Fruit fly (Drosophila melanogaster) whole organism, embryonic: ENCODE results near the gene red.

Source experiments
- Atf-2 ChIP-seq: fragments of 200-800 bp; sonication (Bioruptor generic); optimal IDR thresholded peaks from 2 replicates; lab custom pipeline; 2016; ENCODE audit warnings: missing biosample characterization, missing genetic modification characterization
- Atf6 ChIP-seq: fragments of 200-800 bp; sonication (Bioruptor generic); IDR thresholded peaks from 2 replicates; pipeline ENCODE4 v1.3.6; 2022; ENCODE audit warnings: missing biosample characterization, missing genetic modification characterization
- CG11456 ChIP-seq: fragments of 200-800 bp; sonication (Bioruptor generic); IDR thresholded peaks from 3 replicates; pipeline ENCODE4 v1.3.6; 2022; ENCODE audit warnings: missing biosample characterization, missing genetic modification characterization
- CG11504 ChIP-seq: fragments of 200-800 bp; sonication (Bioruptor generic); optimal IDR thresholded peaks from 3 replicates; lab custom pipeline; 2019; ENCODE audit warnings: missing biosample characterization, mild to moderate bottlenecking, missing genetic modification characterization, moderate library complexity
- CG13624 ChIP-seq: fragments of 200-800 bp; sonication (Bioruptor generic); optimal IDR thresholded peaks from 2 replicates; lab custom pipeline; 2016; ENCODE audit warnings: missing biosample characterization, missing genetic modification characterization
- CG17568 ChIP-seq: fragments of 200-800 bp; sonication (Bioruptor generic); optimal IDR thresholded peaks from 2 replicates; lab custom pipeline; 2018; ENCODE audit warnings: missing biosample characterization, mild to moderate bottlenecking, missing genetic modification characterization, moderate library complexity
- CG2116 ChIP-seq: fragments of 200-800 bp; sonication (Bioruptor generic); optimal IDR thresholded peaks from 3 replicates; lab custom pipeline; 2018; ENCODE audit warnings: missing biosample characterization, mild to moderate bottlenecking, missing genetic modification characterization
- CG2129 ChIP-seq: fragments of 200-800 bp; sonication (Bioruptor generic); IDR thresholded peaks from 2 replicates; pipeline ENCODE4 v1.3.6; 2022; ENCODE audit warnings: missing biosample characterization, missing genetic modification characterization; ENCODE audit not compliant: partially characterized antibody
- CG2875 ChIP-seq: fragments of 200-800 bp; sonication (Bioruptor generic); optimal IDR thresholded peaks from 2 replicates; lab custom pipeline; 2017; ENCODE audit warnings: missing biosample characterization, mild to moderate bottlenecking, missing genetic modification characterization, missing genetic modification reagents
- CG31441 ChIP-seq: fragments of 200-800 bp; sonication (Bioruptor generic); IDR thresholded peaks from 2 replicates; pipeline ENCODE4 v1.3.6; 2022; ENCODE audit warnings: missing biosample characterization, missing genetic modification characterization
- CG32532 ChIP-seq: fragments of 200-800 bp; sonication (Bioruptor generic); IDR thresholded peaks from 2 replicates; pipeline ENCODE4 v1.3.6; 2022; ENCODE audit warnings: missing biosample characterization, missing genetic modification characterization
- CG33213 ChIP-seq: fragments of 200-800 bp; sonication (Bioruptor generic); optimal IDR thresholded peaks from 3 replicates; lab custom pipeline; 2016; ENCODE audit warnings: missing biosample characterization, missing genetic modification characterization
- CG33557 ChIP-seq: fragments of 200-800 bp; sonication (Bioruptor generic); optimal IDR thresholded peaks from 2 replicates; lab custom pipeline; 2019; ENCODE audit warnings: missing biosample characterization, mild to moderate bottlenecking, missing genetic modification characterization, moderate library complexity
- CG4854 ChIP-seq: fragments of 200-800 bp; sonication (Bioruptor generic); optimal IDR thresholded peaks from 2 replicates; lab custom pipeline; 2016; ENCODE audit warnings: missing biosample characterization, missing genetic modification characterization, inconsistent platforms
- D19A ChIP-seq: fragments of 200-800 bp; optimal IDR thresholded peaks from 3 replicates; lab custom pipeline; 2019; ENCODE audit warnings: missing biosample characterization, mild to moderate bottlenecking, missing genetic modification characterization, moderate library complexity
- D19B ChIP-seq: fragments of 200-800 bp; sonication (Bioruptor generic); optimal IDR thresholded peaks from 2 replicates; lab custom pipeline; 2017; ENCODE audit warnings: missing biosample characterization, mild to moderate bottlenecking, missing genetic modification characterization
- Dll ChIP-seq: fragments of 200-800 bp; sonication (Bioruptor generic); IDR thresholded peaks from 4 replicates; pipeline ENCODE4 v1.3.6; 2022; ENCODE audit warnings: missing biosample characterization, missing genetic modification characterization; ENCODE audit not compliant: partially characterized antibody
- GATAe ChIP-seq: fragments of 200-800 bp; sonication (Bioruptor generic); conservative IDR thresholded peaks from 2 replicates; pipeline ENCODE4 v1.3.6; 2022; ENCODE audit warnings: missing biosample characterization, missing genetic modification characterization
- Hey ChIP-seq: fragments of 200-800 bp; sonication (Bioruptor generic); optimal IDR thresholded peaks from 3 replicates; lab custom pipeline; 2018; ENCODE audit warnings: missing biosample characterization, mild to moderate bottlenecking, missing genetic modification characterization
- MBD-R2 ChIP-seq: fragments of 200-800 bp; sonication (Bioruptor generic); IDR thresholded peaks from 2 replicates; pipeline ENCODE4 v1.3.6; 2022; ENCODE audit warnings: missing biosample characterization, missing genetic modification characterization
- Max ChIP-seq: fragments of 200-800 bp; sonication (Bioruptor generic); optimal IDR thresholded peaks from 2 replicates; lab custom pipeline; 2016; ENCODE audit warnings: missing biosample characterization, mild to moderate bottlenecking, missing genetic modification characterization
- NC2α ChIP-seq: fragments of 200-800 bp; sonication (Bioruptor generic); optimal IDR thresholded peaks from 2 replicates; lab custom pipeline; 2016; ENCODE audit warnings: missing biosample characterization, missing genetic modification characterization
- Opbp ChIP-seq: fragments of 200-800 bp; sonication (Bioruptor generic); IDR thresholded peaks from 3 replicates; pipeline ENCODE4 v1.3.6; 2022; ENCODE audit warnings: missing biosample characterization, missing genetic modification characterization; ENCODE audit not compliant: partially characterized antibody
- Ptx1 ChIP-seq: fragments of 200-800 bp; sonication (Bioruptor generic); IDR thresholded peaks from 2 replicates; pipeline ENCODE4 v1.3.6; 2022; ENCODE audit warnings: missing biosample characterization, missing genetic modification characterization
- Sox100B ChIP-seq: fragments of 200-800 bp; sonication (Bioruptor generic); optimal IDR thresholded peaks from 3 replicates; lab custom pipeline; 2018; ENCODE audit warnings: missing biosample characterization, mild to moderate bottlenecking, missing genetic modification characterization
- Ssrp ChIP-seq: fragments of 200-800 bp; sonication (Bioruptor generic); optimal IDR thresholded peaks from 2 replicates; lab custom pipeline; 2018; ENCODE audit warnings: missing biosample characterization, mild to moderate bottlenecking, missing genetic modification characterization, moderate library complexity
- Tbp ChIP-seq: fragments of >200 bp; optimal IDR thresholded peaks from 2 replicates; lab custom pipeline; 2018; ENCODE audit warnings: missing biosample characterization, missing genetic modification characterization
- ac ChIP-seq: fragments of 200-800 bp; sonication (Bioruptor generic); optimal IDR thresholded peaks from 3 replicates; lab custom pipeline; 2017; ENCODE audit warnings: missing biosample characterization, mild to moderate bottlenecking, missing genetic modification characterization
- az2 ChIP-seq: fragments of 200-800 bp; sonication (Bioruptor generic); optimal IDR thresholded peaks from 3 replicates; lab custom pipeline; 2016; ENCODE audit warnings: missing biosample characterization, missing genetic modification characterization
- bowl ChIP-seq: fragments of 200-800 bp; sonication (Bioruptor generic); IDR thresholded peaks from 2 replicates; pipeline ENCODE4 v1.3.6; 2022; ENCODE audit warnings: missing biosample characterization, missing genetic modification characterization
- cato ChIP-seq: fragments of 200-800 bp; sonication (Bioruptor generic); optimal IDR thresholded peaks from 2 replicates; lab custom pipeline; 2016; ENCODE audit warnings: missing biosample characterization, missing genetic modification characterization, borderline replicate concordance
- chif ChIP-seq, 2 experiments: fragments of 200-800 bp; sonication (Bioruptor generic); optimal IDR thresholded peaks; 3 replicates each; lab custom pipeline; 2016; ENCODE audit warnings: missing biosample characterization in 2 of 2, missing genetic modification characterization in 2 of 2
- ci ChIP-seq: fragments of 200-800 bp; sonication (Bioruptor generic); IDR thresholded peaks from 3 replicates; pipeline ENCODE4 v1.3.6; 2022; ENCODE audit warnings: missing biosample characterization, missing genetic modification characterization
- dan ChIP-seq: fragments of 200-800 bp; sonication (Bioruptor generic); IDR thresholded peaks from 2 replicates; pipeline ENCODE4 v1.3.6; 2022; ENCODE audit warnings: missing biosample characterization, missing genetic modification characterization
- dpn ChIP-seq, 2 experiments: fragments of 200-800 bp; sonication (Bioruptor generic); optimal IDR thresholded peaks; 3 replicates each; lab custom pipeline; 2016; ENCODE audit warnings: missing biosample characterization in 2 of 2, missing genetic modification characterization in 2 of 2
- fu2 ChIP-seq: fragments of 200-800 bp; sonication (Bioruptor generic); optimal IDR thresholded peaks from 2 replicates; lab custom pipeline; 2016; ENCODE audit warnings: missing biosample characterization, missing genetic modification characterization
- gfzf ChIP-seq: fragments of 200-800 bp; sonication (Bioruptor generic); optimal IDR thresholded peaks from 2 replicates; lab custom pipeline; 2016; ENCODE audit warnings: missing biosample characterization, mild to moderate bottlenecking, missing genetic modification characterization, moderate library complexity
- jigr1 ChIP-seq: fragments of 200-800 bp; sonication (Bioruptor generic); IDR thresholded peaks from 3 replicates; pipeline ENCODE4 v1.3.6; 2022; ENCODE audit warnings: missing biosample characterization, missing genetic modification characterization
- jumu ChIP-seq: fragments of 200-800 bp; sonication (Bioruptor generic); optimal IDR thresholded peaks from 3 replicates; lab custom pipeline; 2016; ENCODE audit warnings: missing biosample characterization, missing genetic modification characterization
- lab ChIP-seq: fragments of 200-800 bp; sonication (Bioruptor generic); optimal IDR thresholded peaks from 3 replicates; lab custom pipeline; 2017; ENCODE audit warnings: missing biosample characterization, missing genetic modification characterization, mild to moderate bottlenecking, moderate library complexity, missing genetic modification reagents
- onecut ChIP-seq: fragments of 200-800 bp; sonication (Bioruptor generic); IDR thresholded peaks from 2 replicates; pipeline ENCODE4 v1.3.6; 2022; ENCODE audit warnings: missing biosample characterization, missing genetic modification characterization
- repo ChIP-seq: fragments of 200-800 bp; sonication (Bioruptor generic); optimal IDR thresholded peaks from 2 replicates; lab custom pipeline; 2016; ENCODE audit warnings: missing biosample characterization, missing genetic modification characterization
- row ChIP-seq: fragments of 200-800 bp; sonication (Bioruptor generic); IDR thresholded peaks from 3 replicates; pipeline ENCODE4 v1.3.6; 2022; ENCODE audit warnings: missing biosample characterization, missing genetic modification characterization
- seq ChIP-seq: fragments of 200-800 bp; sonication (Bioruptor generic); IDR thresholded peaks from 2 replicates; pipeline ENCODE4 v1.3.6; 2022; ENCODE audit warnings: missing biosample characterization, missing genetic modification characterization
- sim ChIP-seq: fragments of 200-800 bp; sonication (Bioruptor generic); IDR thresholded peaks from 2 replicates; pipeline ENCODE4 v1.3.6; 2022; ENCODE audit warnings: missing biosample characterization, missing genetic modification characterization
- stwl ChIP-seq: fragments of 200-800 bp; sonication (Bioruptor generic); optimal IDR thresholded peaks from 3 replicates; lab custom pipeline; 2018; ENCODE audit warnings: missing biosample characterization, mild to moderate bottlenecking, missing genetic modification characterization, moderate library complexity
- tgo ChIP-seq: fragments of 200-800 bp; sonication (Bioruptor generic); IDR thresholded peaks from 3 replicates; pipeline ENCODE4 v1.3.6; 2022; ENCODE audit warnings: missing biosample characterization, missing genetic modification characterization
- tio ChIP-seq: fragments of 200-800 bp; sonication (Bioruptor generic); optimal IDR thresholded peaks from 2 replicates; lab custom pipeline; 2017; ENCODE audit warnings: missing biosample characterization, missing genetic modification characterization, inconsistent platforms
- tll ChIP-seq, 2 experiments: fragments of 200-800 bp in 1 of 2; fragments of >200 bp in 1 of 2; sonication (Bioruptor generic) in 1 of 2; optimal IDR thresholded peaks; 2 replicates each; lab custom pipeline; 2017 to 2019; ENCODE audit warnings: missing biosample characterization in 2 of 2, missing genetic modification characterization in 2 of 2, mild to moderate bottlenecking in 1 of 2, moderate library complexity in 1 of 2
- zfh2 ChIP-seq: fragments of 200-800 bp; sonication (Bioruptor generic); optimal IDR thresholded peaks from 2 replicates; lab custom pipeline; 2016; ENCODE audit warnings: missing biosample characterization, missing genetic modification characterization

red gene

dm6 chr3R:14277894-14278522 lies 10.9 kb upstream of the red start (continued):
- no peak for TF ChIP-seq fu2
- no peak for TF ChIP-seq gfzf (GFP tag; lab: Kevin White, UChicago)
- no peak for TF ChIP-seq CG2129 (GFP tag; lab: Robert Waterston, UW)
- peak; percentile 89 for TF ChIP-seq Atf6 (GFP tag; lab: Robert Waterston, UW)
- TF ChIP-seq Ptx1 (GFP tag; lab: Robert Waterston, UW): peak; percentile 77
- peak; percentile 36 for TF ChIP-seq cato (GFP tag; lab: Kevin White, UChicago)
- peak; percentile 43; the same call in 1 of the 2 replicates for TF ChIP-seq dan
- peak; percentile 81 for TF ChIP-seq onecut
- TF ChIP-seq Tbp: no peak
- no peak for TF ChIP-seq CG4854 (GFP tag; lab: Kevin White, UChicago)
- TF ChIP-seq D19A (tag; lab: Kevin White, UChicago): peak; percentile 82
- TF ChIP-seq Dll (GFP tag; lab: Robert Waterston, UW): no peak
- TF ChIP-seq Opbp (GFP tag; lab: Robert Waterston, UW): no peak
- peak; percentile 61 for TF ChIP-seq CG2875 (GFP tag; lab: Kevin White, UChicago)
- no peak for TF ChIP-seq CG17568 (GFP tag; lab: Kevin White, UChicago)
- TF ChIP-seq ac (GFP tag; lab: Kevin White, UChicago): peak; percentile 96
- TF ChIP-seq Max: peak; percentile 60
- no peak for TF ChIP-seq stwl (tag; lab: Kevin White, UChicago)
- TF ChIP-seq CG32532 (GFP tag; lab: Robert Waterston, UW): peak; percentile 85
- TF ChIP-seq CG11456 (GFP tag; lab: Robert Waterston, UW): peak; percentile 76
- TF ChIP-seq sim (GFP tag; lab: Robert Waterston, UW): peak; percentile 81
- no peak for TF ChIP-seq Atf-2
- peak; percentile 41 to 62 for TF ChIP-seq dpn (GFP tag; optimal IDR thresholded peaks at IDR 0.05; lab: Kevin White, UChicago)
- no peak for TF ChIP-seq Sox100B
- peak; percentile 91 for TF ChIP-seq lab (GFP tag; lab: Kevin White, UChicago)
- peak; percentile 16 for TF ChIP-seq CG11504 (tag; lab: Kevin White, UChicago)
- TF ChIP-seq bowl (GFP tag; lab: Robert Waterston, UW): peak; percentile 61; the same call in 1 of the 2 replicates
- peak; percentile 79 for TF ChIP-seq CG33557 (GFP tag; lab: Kevin White, UChicago)
- TF ChIP-seq chif (GFP tag; optimal IDR thresholded peaks at IDR 0.05; lab: Kevin White, UChicago): peak; percentile 18 to 40
- peak; percentile 74 for TF ChIP-seq tgo (GFP tag; lab: Robert Waterston, UW)
- peak; percentile 30; the same call in 1 of the 2 replicates for TF ChIP-seq MBD-R2
- no peak for TF ChIP-seq CG33213
- peak; percentile 72 for TF ChIP-seq az2 (GFP tag; lab: Kevin White, UChicago)
- no peak for TF ChIP-seq NC2α (GFP tag; lab: Kevin White, UChicago)
- no peak for TF ChIP-seq tio (GFP tag; lab: Kevin White, UChicago)
- TF ChIP-seq row: peak; percentile 90
- no peak for TF ChIP-seq jumu (GFP tag; lab: Kevin White, UChicago)
- TF ChIP-seq jigr1 (GFP tag; lab: Robert Waterston, UW): 0 out of 3 replicates have a peak, but pooled peaks have one; percentile 56
- TF ChIP-seq ci (GFP tag; lab: Robert Waterston, UW): peak; percentile 90
- peak; percentile 79 for TF ChIP-seq CG31441 (GFP tag; lab: Robert Waterston, UW)
- peak in 1 of 2 experiments; percentile 85 for TF ChIP-seq tll (GFP tag; optimal IDR thresholded peaks at IDR 0.05; lab: Kevin White, UChicago)
- peak; percentile 77 for TF ChIP-seq seq
- peak; percentile 61 for TF ChIP-seq CG2116 (GFP tag; lab: Kevin White, UChicago)
- TF ChIP-seq zfh2 (GFP tag; lab: Kevin White, UChicago): peak; percentile 9
- TF ChIP-seq repo (GFP tag; lab: Kevin White, UChicago): no peak
- TF ChIP-seq Hey (tag; lab: Kevin White, UChicago): no peak
- TF ChIP-seq CG13624 (GFP tag; lab: Kevin White, UChicago): no peak
- TF ChIP-seq GATAe (GFP tag; lab: Robert Waterston, UW): no peak; the same call in 1 of the 2 replicates
- no peak for TF ChIP-seq D19B
- peak; percentile 35 for TF ChIP-seq Ssrp (tag; lab: Kevin White, UChicago)
